Worm (Caenorhabditis elegans): ENCODE measurements around the gene F59A2.5.

DNA sequence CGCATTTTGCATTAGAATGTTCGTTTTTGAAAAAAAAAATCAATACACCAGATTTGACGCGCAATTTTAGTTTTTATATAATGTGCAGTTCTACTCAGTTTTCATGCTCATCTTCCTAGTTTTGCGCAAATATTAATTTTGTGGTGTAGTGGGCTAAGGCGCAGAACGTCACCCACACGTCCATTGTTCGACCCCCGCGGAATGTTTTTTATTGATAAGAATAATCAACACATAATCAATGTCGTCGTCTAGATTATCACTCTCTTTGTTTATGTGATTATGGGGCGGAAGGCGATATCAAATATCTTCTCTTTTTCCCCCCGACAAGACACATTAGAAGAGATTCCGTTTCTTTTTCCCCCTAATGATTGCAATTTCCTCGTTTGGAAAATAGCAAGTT is 48.9 kb upstream of the F59A2.5 start:
- TF ChIP-seq syd-9 (tag; optimal IDR thresholded peaks at IDR 0.05), result no peak
- TF ChIP-seq npax-4 (tag; optimal IDR thresholded peaks at IDR 0.05), result no peak
